Fruit fly (Drosophila melanogaster) whole organism, embryonic: ENCODE measurements around the gene hiro.
A peak's percentile ranks its signal among the peaks of the same experiment; 100 is the strongest.

Source experiments
- B-H2 ChIP-seq: fragments of 200-800 bp; sonication (Bioruptor generic); optimal IDR thresholded peaks from 2 replicates; lab custom pipeline; 2018; ENCODE audit warnings: missing biosample characterization, mild to moderate bottlenecking, missing genetic modification characterization
- Bgb ChIP-seq: fragments of 200-800 bp; sonication (Bioruptor generic); IDR thresholded peaks from 2 replicates; pipeline ENCODE4 v1.3.6; 2022; ENCODE audit warnings: missing biosample characterization, missing genetic modification characterization; ENCODE audit not compliant: partially characterized antibody
- CG10543 ChIP-seq: fragments of 200-800 bp; sonication (Bioruptor generic); optimal IDR thresholded peaks from 3 replicates; lab custom pipeline; 2017; ENCODE audit warnings: missing biosample characterization, mild to moderate bottlenecking, missing genetic modification characterization, moderate library complexity
- CG10959 ChIP-seq: fragments of 200-800 bp; sonication (Bioruptor generic); IDR thresholded peaks from 2 replicates; pipeline ENCODE4 v1.3.6; 2022; ENCODE audit warnings: missing biosample characterization, missing genetic modification characterization
- CG12236 ChIP-seq: fragments of 200-800 bp; sonication (Bioruptor generic); optimal IDR thresholded peaks from 2 replicates; lab custom pipeline; 2016; ENCODE audit warnings: missing biosample characterization, missing genetic modification characterization
- CG1603 ChIP-seq: fragments of 200-800 bp; sonication (Bioruptor generic); optimal IDR thresholded peaks from 2 replicates; lab custom pipeline; 2019; ENCODE audit warnings: missing biosample characterization, mild to moderate bottlenecking, missing genetic modification characterization, moderate library complexity
- CG16779 ChIP-seq: fragments of 200-800 bp; sonication (Bioruptor generic); IDR thresholded peaks from 2 replicates; pipeline ENCODE4 v1.3.6; 2022; ENCODE audit warnings: missing biosample characterization, missing genetic modification characterization
- CG1832 ChIP-seq: fragments of 200-800 bp; sonication (Bioruptor generic); optimal IDR thresholded peaks from 2 replicates; lab custom pipeline; 2017; ENCODE audit warnings: missing biosample characterization, mild to moderate bottlenecking, missing genetic modification characterization, inconsistent platforms
- CG18619 ChIP-seq: fragments of 200-800 bp; sonication (Bioruptor generic); optimal IDR thresholded peaks from 3 replicates; lab custom pipeline; 2017; ENCODE audit warnings: missing biosample characterization, mild to moderate bottlenecking, missing genetic modification characterization
- CG31388 ChIP-seq: fragments of 200-800 bp; sonication (Bioruptor generic); optimal IDR thresholded peaks from 2 replicates; lab custom pipeline; 2016; ENCODE audit warnings: missing biosample characterization, missing genetic modification characterization
- CG33213 ChIP-seq: fragments of 200-800 bp; sonication (Bioruptor generic); optimal IDR thresholded peaks from 3 replicates; lab custom pipeline; 2016; ENCODE audit warnings: missing biosample characterization, missing genetic modification characterization
- CG34224 ChIP-seq: fragments of 200-800 bp; sonication (Bioruptor generic); IDR thresholded peaks from 3 replicates; pipeline ENCODE4 v1.3.6; 2022; ENCODE audit warnings: missing biosample characterization, missing genetic modification characterization; ENCODE audit not compliant: partially characterized antibody
- CG5245 ChIP-seq: fragments of 200-800 bp; sonication (Bioruptor generic); optimal IDR thresholded peaks from 3 replicates; lab custom pipeline; 2016; ENCODE audit warnings: missing biosample characterization, missing genetic modification characterization
- CG6813 ChIP-seq: fragments of 200-800 bp; sonication (Bioruptor generic); optimal IDR thresholded peaks from 2 replicates; lab custom pipeline; 2017; ENCODE audit warnings: missing biosample characterization, missing genetic modification characterization, mild to moderate bottlenecking, moderate library complexity, missing genetic modification reagents
- CG7839 ChIP-seq: fragments of 200-800 bp; sonication (Bioruptor generic); optimal IDR thresholded peaks from 3 replicates; lab custom pipeline; 2018; ENCODE audit warnings: missing biosample characterization, mild to moderate bottlenecking, missing genetic modification characterization, moderate library complexity
- CG7963 ChIP-seq: fragments of 200-800 bp; sonication (Bioruptor generic); IDR thresholded peaks from 3 replicates; pipeline ENCODE4 v1.3.6; 2022; ENCODE audit warnings: missing biosample characterization, missing genetic modification characterization; ENCODE audit not compliant: partially characterized antibody
- CG9437 ChIP-seq: fragments of 200-800 bp; sonication (Bioruptor generic); optimal IDR thresholded peaks from 2 replicates; lab custom pipeline; 2018; ENCODE audit warnings: missing biosample characterization, mild to moderate bottlenecking, missing genetic modification characterization
- CG9876 ChIP-seq: fragments of 200-800 bp; sonication (Bioruptor generic); optimal IDR thresholded peaks from 2 replicates; lab custom pipeline; 2016; ENCODE audit warnings: missing biosample characterization, missing genetic modification characterization
- CG9932 ChIP-seq: fragments of 200-800 bp; sonication (Bioruptor generic); IDR thresholded peaks from 2 replicates; pipeline ENCODE4 v1.3.6; 2022; ENCODE audit warnings: missing biosample characterization, missing genetic modification characterization
- D19A ChIP-seq: fragments of 200-800 bp; optimal IDR thresholded peaks from 3 replicates; lab custom pipeline; 2019; ENCODE audit warnings: missing biosample characterization, mild to moderate bottlenecking, missing genetic modification characterization, moderate library complexity
- Doc3 ChIP-seq: fragments of 200-800 bp; sonication (Bioruptor generic); IDR thresholded peaks from 3 replicates; pipeline ENCODE4 v1.3.6; 2022; ENCODE audit warnings: missing biosample characterization, missing genetic modification characterization; ENCODE audit not compliant: partially characterized antibody
- ERR ChIP-seq: fragments of 200-800 bp; sonication (Bioruptor generic); optimal IDR thresholded peaks from 2 replicates; lab custom pipeline; 2016; ENCODE audit warnings: missing biosample characterization, missing genetic modification characterization
- Hr39 ChIP-seq: fragments of >200 bp; optimal IDR thresholded peaks from 2 replicates; lab custom pipeline; 2017
- Mes4 ChIP-seq: fragments of 200-800 bp; sonication (Bioruptor generic); optimal IDR thresholded peaks from 2 replicates; lab custom pipeline; 2016; ENCODE audit warnings: missing biosample characterization, missing genetic modification characterization
- NfI ChIP-seq: fragments of 200-800 bp; sonication (Bioruptor generic); optimal IDR thresholded peaks from 3 replicates; lab custom pipeline; 2018; ENCODE audit warnings: missing biosample characterization, mild to moderate bottlenecking, missing genetic modification characterization, moderate library complexity
- Poxn ChIP-seq: fragments of 200-800 bp; sonication (Bioruptor generic); IDR thresholded peaks from 2 replicates; pipeline ENCODE4 v1.3.6; 2022; ENCODE audit warnings: missing biosample characterization, missing genetic modification characterization
- Ravus ChIP-seq: fragments of 200-800 bp; sonication (Bioruptor generic); IDR thresholded peaks from 2 replicates; pipeline ENCODE4 v1.3.6; 2022; ENCODE audit warnings: missing biosample characterization, missing genetic modification characterization
- Xrp1 ChIP-seq: fragments of 200-800 bp; sonication (Bioruptor generic); IDR thresholded peaks from 2 replicates; pipeline ENCODE4 v1.3.6; 2022; ENCODE audit warnings: missing biosample characterization, missing genetic modification characterization
- ac ChIP-seq: fragments of 200-800 bp; sonication (Bioruptor generic); optimal IDR thresholded peaks from 3 replicates; lab custom pipeline; 2017; ENCODE audit warnings: missing biosample characterization, mild to moderate bottlenecking, missing genetic modification characterization
- ash1 ChIP-seq: fragments of 200-800 bp; sonication (Bioruptor generic); optimal IDR thresholded peaks from 2 replicates; lab custom pipeline; 2018; ENCODE audit warnings: missing biosample characterization, mild to moderate bottlenecking, missing genetic modification characterization
- az2 ChIP-seq: fragments of 200-800 bp; sonication (Bioruptor generic); optimal IDR thresholded peaks from 3 replicates; lab custom pipeline; 2016; ENCODE audit warnings: missing biosample characterization, missing genetic modification characterization
- disco-r ChIP-seq: fragments of 200-800 bp; sonication (Bioruptor generic); optimal IDR thresholded peaks from 2 replicates; lab custom pipeline; 2016; ENCODE audit warnings: missing biosample characterization, missing genetic modification characterization
- eve ChIP-seq, 2 experiments: fragments of >200 bp; optimal IDR thresholded peaks; 2 replicates each; lab custom pipeline; 2017; ENCODE audit warnings: missing biosample characterization in 2 of 2, missing genetic modification characterization in 2 of 2
- fd3F ChIP-seq: fragments of 200-800 bp; sonication (Bioruptor generic); optimal IDR thresholded peaks from 2 replicates; lab custom pipeline; 2018; ENCODE audit warnings: missing biosample characterization, mild to moderate bottlenecking, missing genetic modification characterization, moderate library complexity
- fd64A ChIP-seq: fragments of 200-800 bp; sonication (Bioruptor generic); optimal IDR thresholded peaks from 3 replicates; lab custom pipeline; 2018; ENCODE audit warnings: missing biosample characterization, mild to moderate bottlenecking, missing genetic modification characterization
- gro ChIP-seq: fragments of 200-800 bp; sonication (Bioruptor generic); optimal IDR thresholded peaks from 2 replicates; lab custom pipeline; 2016; ENCODE audit warnings: missing biosample characterization, missing genetic modification characterization
- jigr1 ChIP-seq: fragments of 200-800 bp; sonication (Bioruptor generic); IDR thresholded peaks from 3 replicates; pipeline ENCODE4 v1.3.6; 2022; ENCODE audit warnings: missing biosample characterization, missing genetic modification characterization
- lola ChIP-seq, 3 experiments: fragments of >200 bp in 2 of 3; fragments of 200-800 bp in 1 of 3; sonication (Bioruptor generic) in 1 of 3; optimal IDR thresholded peaks; 2 replicates each; lab custom pipeline; 2017 to 2019; ENCODE audit warnings: missing biosample characterization in 3 of 3, missing genetic modification characterization in 3 of 3, mild to moderate bottlenecking in 1 of 3, moderate library complexity in 1 of 3
- pros ChIP-seq: fragments of 200-800 bp; sonication (Bioruptor generic); optimal IDR thresholded peaks from 3 replicates; lab custom pipeline; 2019; ENCODE audit warnings: missing biosample characterization, mild to moderate bottlenecking, missing genetic modification characterization, moderate library complexity
- pum ChIP-seq: fragments of 200-800 bp; sonication (Bioruptor generic); optimal IDR thresholded peaks from 2 replicates; lab custom pipeline; 2016; ENCODE audit warnings: missing biosample characterization, missing genetic modification characterization
- pzg ChIP-seq: fragments of 200-800 bp; sonication (Bioruptor generic); optimal IDR thresholded peaks from 3 replicates; lab custom pipeline; 2018; ENCODE audit warnings: missing biosample characterization, mild to moderate bottlenecking, missing genetic modification characterization, moderate library complexity
- run ChIP-seq: fragments of 200-800 bp; sonication (Bioruptor generic); optimal IDR thresholded peaks from 3 replicates; lab custom pipeline; 2018; ENCODE audit warnings: missing biosample characterization, mild to moderate bottlenecking, missing genetic modification characterization
- shn ChIP-seq: fragments of 200-800 bp; sonication (Bioruptor generic); optimal IDR thresholded peaks from 3 replicates; lab custom pipeline; 2016; ENCODE audit warnings: missing biosample characterization, missing genetic modification characterization
- slou ChIP-seq: fragments of 200-800 bp; sonication (Bioruptor generic); optimal IDR thresholded peaks from 3 replicates; lab custom pipeline; 2016; ENCODE audit warnings: missing biosample characterization, missing genetic modification characterization
- sna ChIP-seq: fragments of 200-800 bp; sonication (Bioruptor generic); IDR thresholded peaks from 2 replicates; pipeline ENCODE4 v1.3.6; 2022; ENCODE audit warnings: missing biosample characterization, missing genetic modification characterization; ENCODE audit not compliant: partially characterized antibody
- sr ChIP-seq: fragments of 200-800 bp; sonication (Bioruptor generic); IDR thresholded peaks from 3 replicates; pipeline ENCODE4 v1.3.6; 2022; ENCODE audit warnings: missing biosample characterization, missing genetic modification characterization
- ssp ChIP-seq: fragments of 200-800 bp; sonication (Bioruptor generic); IDR thresholded peaks from 2 replicates; pipeline ENCODE4 v1.3.6; 2022; ENCODE audit warnings: missing biosample characterization, missing genetic modification characterization
- sug ChIP-seq: fragments of 200-800 bp; optimal IDR thresholded peaks from 2 replicates; lab custom pipeline; 2019; ENCODE audit warnings: missing biosample characterization, mild to moderate bottlenecking, missing genetic modification characterization, moderate library complexity
- tup ChIP-seq: fragments of 200-800 bp; sonication (Bioruptor generic); optimal IDR thresholded peaks from 2 replicates; lab custom pipeline; 2016; ENCODE audit warnings: missing biosample characterization, mild to moderate bottlenecking, missing genetic modification characterization, moderate library complexity
- unc-4 ChIP-seq: fragments of 200-800 bp; sonication (Bioruptor generic); IDR thresholded peaks from 2 replicates; pipeline ENCODE4 v1.3.6; 2022; ENCODE audit warnings: missing biosample characterization, missing genetic modification characterization; ENCODE audit not compliant: partially characterized antibody

hiro gene

dm6 chr3L:725527-726191 lies 37.9 kb upstream of the hiro start (continued):
- TF ChIP-seq ssp (GFP tag; lab: Robert Waterston, UW) (peak; percentile 69), CG7839 (tag; lab: Kevin White, UChicago) (peak; percentile 78), CG31388 (GFP tag; lab: Kevin White, UChicago) (peak; percentile 71), tup (GFP tag; lab: Kevin White, UChicago) (peak; percentile 55), fd64A (GFP tag; lab: Kevin White, UChicago) (peak; percentile 16), CG7963 (GFP tag; lab: Robert Waterston, UW) (no peak), pum (GFP tag; lab: Kevin White, UChicago) (peak; percentile 86), sug (tag; lab: Kevin White, UChicago) (no peak), D19A (peak; percentile 83), CG33213 (GFP tag; lab: Kevin White, UChicago) (peak; percentile 59), CG12236 (GFP tag; lab: Kevin White, UChicago) (peak; percentile 77), B-H2 (GFP tag; lab: Kevin White, UChicago) (no peak), Poxn (GFP tag; lab: Robert Waterston, UW) (no peak), jigr1 (GFP tag; lab: Robert Waterston, UW) (peak; percentile 54; the same call in 1 of the 3 replicates), disco-r (peak; percentile 45), az2 (peak; percentile 86), CG16779 (no peak), ERR (no peak), ac (peak; percentile 93), CG1603 (tag; lab: Kevin White, UChicago) (peak; percentile 95), Ravus (GFP tag; lab: Robert Waterston, UW) (no peak), ash1 (GFP tag; lab: Kevin White, UChicago) (no peak), CG10543 (no peak), pzg (GFP tag; lab: Kevin White, UChicago) (no peak), Doc3 (GFP tag; lab: Robert Waterston, UW) (no peak), pros (no peak), NfI (GFP tag; lab: Kevin White, UChicago) (no peak), CG5245 (peak; percentile 91), fd3F (no peak), CG18619 (GFP tag; lab: Kevin White, UChicago) (peak; percentile 50), shn (GFP tag; lab: Kevin White, UChicago) (peak; percentile 75), Xrp1 (peak; percentile 97), slou (GFP tag; lab: Kevin White, UChicago) (no peak), sna (GFP tag; lab: Robert Waterston, UW) (no peak), Mes4 (GFP tag; lab: Kevin White, UChicago) (peak; percentile 90), CG9437 (peak; percentile 25), CG34224 (GFP tag; lab: Robert Waterston, UW) (no peak), CG9932 (no peak), run (no peak), CG10959 (GFP tag; lab: Robert Waterston, UW) (peak; percentile 98), unc-4 (GFP tag; lab: Robert Waterston, UW) (no peak), CG9876 (GFP tag; lab: Kevin White, UChicago) (peak; percentile 42), gro (no peak), CG6813 (GFP tag; lab: Kevin White, UChicago) (peak; percentile 73), Hr39 (lab: Kevin White, UChicago) (no peak), Bgb (GFP tag; lab: Robert Waterston, UW) (no peak), lola (GFP tag; optimal IDR thresholded peaks at IDR 0.05; lab: Kevin White, UChicago) (peak in 1 of 3 experiments; percentile 96), eve (GFP tag; optimal IDR thresholded peaks at IDR 0.05; lab: Kevin White, UChicago) (peak; percentile 18 to 48), sr (GFP tag; lab: Robert Waterston, UW) (no peak), CG1832 (GFP tag; lab: Kevin White, UChicago) (no peak)
